Fruit fly (Drosophila melanogaster) whole organism, embryonic: ENCODE data around the gene qless.

Source experiments
- Ada2b ChIP-seq: fragments of 200-800 bp; sonication (Bioruptor generic); IDR thresholded peaks from 2 replicates; pipeline ENCODE4 v1.3.6; 2022; ENCODE audit warnings: missing biosample characterization, missing genetic modification characterization
- BtbVII ChIP-seq: fragments of 200-800 bp; sonication (Bioruptor generic); optimal IDR thresholded peaks from 3 replicates; lab custom pipeline; 2017; ENCODE audit warnings: missing biosample characterization, mild to moderate bottlenecking, missing genetic modification characterization
- CG10366 ChIP-seq: fragments of 200-800 bp; sonication (Bioruptor generic); IDR thresholded peaks from 2 replicates; pipeline ENCODE4 v1.3.6; 2022; ENCODE audit warnings: missing biosample characterization, missing genetic modification characterization
- CG10543 ChIP-seq: fragments of 200-800 bp; sonication (Bioruptor generic); optimal IDR thresholded peaks from 3 replicates; lab custom pipeline; 2017; ENCODE audit warnings: missing biosample characterization, mild to moderate bottlenecking, missing genetic modification characterization, moderate library complexity
- CG11696 ChIP-seq: fragments of 200-800 bp; sonication (Bioruptor generic); IDR thresholded peaks from 2 replicates; pipeline ENCODE4 v1.3.6; 2022; ENCODE audit warnings: missing biosample characterization, missing genetic modification characterization
- CG12391 ChIP-seq: fragments of 200-800 bp; sonication (Bioruptor generic); optimal IDR thresholded peaks from 3 replicates; lab custom pipeline; 2018; ENCODE audit warnings: missing biosample characterization, mild to moderate bottlenecking, missing genetic modification characterization, moderate library complexity
- CG17186 ChIP-seq: fragments of 200-800 bp; sonication (Bioruptor generic); optimal IDR thresholded peaks from 3 replicates; lab custom pipeline; 2017; ENCODE audit warnings: missing biosample characterization, missing genetic modification reagents, missing genetic modification characterization
- CG17385 ChIP-seq: fragments of 200-800 bp; sonication (Bioruptor generic); optimal IDR thresholded peaks from 3 replicates; lab custom pipeline; 2018; ENCODE audit warnings: missing biosample characterization, mild to moderate bottlenecking, missing genetic modification characterization
- CG17612 ChIP-seq: fragments of 200-800 bp; sonication (Bioruptor generic); IDR thresholded peaks from 2 replicates; pipeline ENCODE4 v1.3.6; 2022; ENCODE audit warnings: missing biosample characterization, missing genetic modification characterization
- CG17829 ChIP-seq: fragments of 200-800 bp; optimal IDR thresholded peaks from 2 replicates; lab custom pipeline; 2019; ENCODE audit warnings: missing biosample characterization, mild to moderate bottlenecking, missing genetic modification characterization, moderate library complexity
- CG18599 ChIP-seq: fragments of 200-800 bp; sonication (Bioruptor generic); optimal IDR thresholded peaks from 3 replicates; lab custom pipeline; 2017; ENCODE audit warnings: missing biosample characterization, missing genetic modification characterization, mild to moderate bottlenecking, moderate library complexity, missing genetic modification reagents
- CG2129 ChIP-seq: fragments of 200-800 bp; sonication (Bioruptor generic); IDR thresholded peaks from 2 replicates; pipeline ENCODE4 v1.3.6; 2022; ENCODE audit warnings: missing biosample characterization, missing genetic modification characterization; ENCODE audit not compliant: partially characterized antibody
- CG30020 ChIP-seq: fragments of 200-800 bp; optimal IDR thresholded peaks from 2 replicates; lab custom pipeline; 2019; ENCODE audit warnings: missing biosample characterization, mild to moderate bottlenecking, missing genetic modification characterization, moderate library complexity
- CG3726 ChIP-seq: fragments of 200-800 bp; sonication (Bioruptor generic); IDR thresholded peaks from 3 replicates; pipeline ENCODE4, ENCODE4 v1.3.6; 2022; ENCODE audit warnings: missing biosample characterization, missing genetic modification characterization
- CG7928 ChIP-seq: fragments of 200-800 bp; sonication (Bioruptor generic); optimal IDR thresholded peaks from 2 replicates; lab custom pipeline; 2017; ENCODE audit warnings: missing biosample characterization, mild to moderate bottlenecking, missing genetic modification characterization
- CG8290 ChIP-seq, 3 experiments: fragments of 200-800 bp; sonication (Bioruptor generic); optimal IDR thresholded peaks; 2 replicates each; lab custom pipeline; 2016 to 2019; ENCODE audit warnings: missing biosample characterization in 3 of 3, missing genetic modification characterization in 3 of 3, mild to moderate bottlenecking in 2 of 3, moderate library complexity in 1 of 3
- CG8478 ChIP-seq: fragments of >200 bp; optimal IDR thresholded peaks from 2 replicates; lab custom pipeline; 2018
- Ets97D ChIP-seq: fragments of 200-800 bp; sonication (Bioruptor generic); optimal IDR thresholded peaks from 3 replicates; lab custom pipeline; 2016; ENCODE audit warnings: missing biosample characterization, missing genetic modification characterization
- Hmx ChIP-seq: fragments of 200-800 bp; sonication (Bioruptor generic); optimal IDR thresholded peaks from 2 replicates; lab custom pipeline; 2016; ENCODE audit warnings: missing biosample characterization, missing genetic modification characterization
- Hr78 ChIP-seq, 2 experiments: fragments of 200-800 bp in 1 of 2; fragments of >200 bp in 1 of 2; sonication (Bioruptor generic) in 1 of 2; optimal IDR thresholded peaks; 2 replicates each; lab custom pipeline; 2017 to 2019; ENCODE audit warnings: missing biosample characterization in 2 of 2, missing genetic modification characterization in 2 of 2, mild to moderate bottlenecking in 1 of 2, moderate library complexity in 1 of 2
- MTF-1 ChIP-seq: fragments of 200-800 bp; sonication (Bioruptor generic); optimal IDR thresholded peaks from 2 replicates; lab custom pipeline; 2018; ENCODE audit warnings: missing biosample characterization, mild to moderate bottlenecking, missing genetic modification characterization, borderline replicate concordance
- NFAT ChIP-seq: fragments of 200-800 bp; sonication (Bioruptor generic); IDR thresholded peaks from 2 replicates; pipeline ENCODE4 v1.3.6; 2022; ENCODE audit warnings: missing biosample characterization, missing genetic modification characterization
- Nf-YB ChIP-seq: fragments of 200-800 bp; sonication (Bioruptor generic); optimal IDR thresholded peaks from 3 replicates; lab custom pipeline; 2019; ENCODE audit warnings: missing biosample characterization, mild to moderate bottlenecking, missing genetic modification characterization, moderate library complexity
- Pdp1 ChIP-seq, 2 experiments: fragments of 200-800 bp; sonication (Bioruptor generic); optimal IDR thresholded peaks; 3 replicates each; lab custom pipeline; 2016; ENCODE audit warnings: missing biosample characterization in 2 of 2, missing genetic modification characterization in 2 of 2, mild to moderate bottlenecking in 1 of 2, moderate library complexity in 1 of 2
- ac ChIP-seq: fragments of 200-800 bp; sonication (Bioruptor generic); optimal IDR thresholded peaks from 3 replicates; lab custom pipeline; 2017; ENCODE audit warnings: missing biosample characterization, mild to moderate bottlenecking, missing genetic modification characterization
- amos ChIP-seq: fragments of 200-800 bp; sonication (Bioruptor generic); IDR thresholded peaks from 2 replicates; pipeline ENCODE4 v1.3.6; 2022; ENCODE audit warnings: missing biosample characterization, missing genetic modification characterization; ENCODE audit not compliant: partially characterized antibody
- chif ChIP-seq, 2 experiments: fragments of 200-800 bp; sonication (Bioruptor generic); optimal IDR thresholded peaks; 3 replicates each; lab custom pipeline; 2016; ENCODE audit warnings: missing biosample characterization in 2 of 2, missing genetic modification characterization in 2 of 2
- dan ChIP-seq: fragments of 200-800 bp; sonication (Bioruptor generic); IDR thresholded peaks from 2 replicates; pipeline ENCODE4 v1.3.6; 2022; ENCODE audit warnings: missing biosample characterization, missing genetic modification characterization
- dati ChIP-seq: fragments of 200-800 bp; sonication (Bioruptor generic); IDR thresholded peaks from 2 replicates; pipeline ENCODE4 v1.3.6; 2022; ENCODE audit warnings: missing biosample characterization, missing genetic modification characterization
- dpn ChIP-seq, 2 experiments: fragments of 200-800 bp; sonication (Bioruptor generic); optimal IDR thresholded peaks; 3 replicates each; lab custom pipeline; 2016; ENCODE audit warnings: missing biosample characterization in 2 of 2, missing genetic modification characterization in 2 of 2
- emc ChIP-seq: fragments of 200-800 bp; sonication (Bioruptor generic); optimal IDR thresholded peaks from 2 replicates; lab custom pipeline; 2016; ENCODE audit warnings: missing biosample characterization, missing genetic modification characterization
- fru ChIP-seq: fragments of >200 bp; optimal IDR thresholded peaks from 2 replicates; lab custom pipeline; 2017
- fu2 ChIP-seq: fragments of 200-800 bp; sonication (Bioruptor generic); optimal IDR thresholded peaks from 2 replicates; lab custom pipeline; 2016; ENCODE audit warnings: missing biosample characterization, missing genetic modification characterization
- grau ChIP-seq: fragments of 200-800 bp; optimal IDR thresholded peaks from 3 replicates; lab custom pipeline; 2019; ENCODE audit warnings: missing biosample characterization, mild to moderate bottlenecking, missing genetic modification characterization, moderate library complexity
- gro ChIP-seq: fragments of 200-800 bp; sonication (Bioruptor generic); optimal IDR thresholded peaks from 2 replicates; lab custom pipeline; 2016; ENCODE audit warnings: missing biosample characterization, missing genetic modification characterization
- gsb ChIP-seq: fragments of 200-800 bp; sonication (Bioruptor generic); IDR thresholded peaks from 2 replicates; pipeline ENCODE4 v1.3.6; 2022; ENCODE audit warnings: missing biosample characterization, missing genetic modification characterization
- jing ChIP-seq: fragments of 200-800 bp; sonication (Bioruptor generic); optimal IDR thresholded peaks from 2 replicates; lab custom pipeline; 2018; ENCODE audit warnings: missing biosample characterization, mild to moderate bottlenecking, missing genetic modification characterization
- jumu ChIP-seq: fragments of 200-800 bp; sonication (Bioruptor generic); optimal IDR thresholded peaks from 3 replicates; lab custom pipeline; 2016; ENCODE audit warnings: missing biosample characterization, missing genetic modification characterization
- nau ChIP-seq: fragments of 200-800 bp; sonication (Bioruptor generic); optimal IDR thresholded peaks from 3 replicates; lab custom pipeline; 2017; ENCODE audit warnings: missing biosample characterization, mild to moderate bottlenecking, missing genetic modification characterization, missing genetic modification reagents
- odd ChIP-seq: fragments of 200-800 bp; sonication (Bioruptor generic); optimal IDR thresholded peaks from 2 replicates; lab custom pipeline; 2017; ENCODE audit warnings: missing biosample characterization, mild to moderate bottlenecking, missing genetic modification characterization
- onecut ChIP-seq: fragments of 200-800 bp; sonication (Bioruptor generic); IDR thresholded peaks from 2 replicates; pipeline ENCODE4 v1.3.6; 2022; ENCODE audit warnings: missing biosample characterization, missing genetic modification characterization
- pita ChIP-seq: fragments of 200-800 bp; sonication (Bioruptor generic); optimal IDR thresholded peaks from 2 replicates; lab custom pipeline; 2017; ENCODE audit warnings: missing biosample characterization, mild to moderate bottlenecking, missing genetic modification characterization
- pros ChIP-seq: fragments of 200-800 bp; sonication (Bioruptor generic); optimal IDR thresholded peaks from 3 replicates; lab custom pipeline; 2019; ENCODE audit warnings: missing biosample characterization, mild to moderate bottlenecking, missing genetic modification characterization, moderate library complexity
- slou ChIP-seq: fragments of 200-800 bp; sonication (Bioruptor generic); optimal IDR thresholded peaks from 3 replicates; lab custom pipeline; 2016; ENCODE audit warnings: missing biosample characterization, missing genetic modification characterization
- unpg ChIP-seq: fragments of 200-800 bp; sonication (Bioruptor generic); optimal IDR thresholded peaks from 3 replicates; lab custom pipeline; 2018; ENCODE audit warnings: missing biosample characterization, mild to moderate bottlenecking, missing genetic modification characterization, moderate library complexity

qless gene

dm6 chr3R:31218997-31219992 lies 33.1 kb downstream of the qless start, which contains the start of gene ATPsynC (continued):
- peak; percentile 10 for TF ChIP-seq slou
- no peak for TF ChIP-seq CG8478 (lab: Kevin White, UChicago)
- peak in 1 of 2 experiments; percentile 17 for TF ChIP-seq Hr78 (GFP tag; optimal IDR thresholded peaks at IDR 0.05; lab: Kevin White, UChicago)
- no peak for TF ChIP-seq amos (GFP tag; lab: Robert Waterston, UW)
- TF ChIP-seq unpg = peak; percentile 2
- TF ChIP-seq BtbVII (GFP tag; lab: Kevin White, UChicago) = peak; percentile 31
- peak; percentile 100 for TF ChIP-seq pita (GFP tag; lab: Kevin White, UChicago)
- no peak for TF ChIP-seq CG3726 (GFP tag; lab: Robert Waterston, UW)
- peak in 1 of 2 experiments; percentile 98 for TF ChIP-seq Pdp1 (GFP tag; optimal IDR thresholded peaks at IDR 0.05; lab: Kevin White, UChicago)
- TF ChIP-seq dpn (GFP tag; optimal IDR thresholded peaks at IDR 0.05; lab: Kevin White, UChicago) = peak; percentile 36 to 52
- TF ChIP-seq odd (GFP tag; lab: Kevin White, UChicago) = peak; percentile 59
- peak; percentile 8 for TF ChIP-seq pros
- peak; percentile 74 for TF ChIP-seq gro
- TF ChIP-seq CG17612 (GFP tag; lab: Robert Waterston, UW) = no peak
- peak; percentile 7 for TF ChIP-seq MTF-1 (GFP tag; lab: Kevin White, UChicago)
- TF ChIP-seq CG11696 = no peak
- peak; percentile 70 for TF ChIP-seq CG7928 (GFP tag; lab: Kevin White, UChicago)
- TF ChIP-seq Nf-YB (GFP tag; lab: Kevin White, UChicago) = peak; percentile 1
- TF ChIP-seq CG17829 = peak; percentile 68
- TF ChIP-seq CG12391 (tag; lab: Kevin White, UChicago) = peak; percentile 57
- TF ChIP-seq CG17186 (GFP tag; lab: Kevin White, UChicago) = peak; percentile 88
- TF ChIP-seq onecut = peak; percentile 40
- TF ChIP-seq fru (lab: Kevin White, UChicago) = no peak
- TF ChIP-seq NFAT (GFP tag; lab: Robert Waterston, UW) = no peak
- no peak for TF ChIP-seq Hmx (GFP tag; lab: Kevin White, UChicago)
- no peak for TF ChIP-seq gsb (GFP tag; lab: Robert Waterston, UW)
- TF ChIP-seq CG30020 (tag; lab: Kevin White, UChicago) = peak; percentile 91
- TF ChIP-seq emc (GFP tag; lab: Kevin White, UChicago) = peak; percentile 17
- TF ChIP-seq fu2 (GFP tag; lab: Kevin White, UChicago) = peak; percentile 61
- no peak for TF ChIP-seq dan (GFP tag; lab: Robert Waterston, UW)
- TF ChIP-seq jumu (GFP tag; lab: Kevin White, UChicago) = peak; percentile 36
- TF ChIP-seq jing (GFP tag; lab: Kevin White, UChicago) = no peak
- peak; percentile 61 for TF ChIP-seq nau (GFP tag; lab: Kevin White, UChicago)
- TF ChIP-seq dati = no peak
- no peak for TF ChIP-seq ac (GFP tag; lab: Kevin White, UChicago)
- TF ChIP-seq CG10543 (GFP tag; lab: Kevin White, UChicago) = peak; percentile 76
- no peak for TF ChIP-seq CG10366 (GFP tag; lab: Robert Waterston, UW)
- peak; percentile 49 for TF ChIP-seq CG17385 (GFP tag; lab: Kevin White, UChicago)
- TF ChIP-seq CG2129 (GFP tag; lab: Robert Waterston, UW) = no peak
- TF ChIP-seq Ada2b (GFP tag; lab: Robert Waterston, UW) = no peak
- peak; percentile 9 for TF ChIP-seq CG8290 (GFP tag; optimal IDR thresholded peaks at IDR 0.05; lab: Kevin White, UChicago)
- TF ChIP-seq CG8290 (tag; optimal IDR thresholded peaks at IDR 0.05; lab: Kevin White, UChicago) = peak in 1 of 2 experiments; percentile 93
- TF ChIP-seq grau (tag; lab: Kevin White, UChicago) = peak; percentile 31
- TF ChIP-seq Ets97D = peak; percentile 94
- TF ChIP-seq chif (GFP tag; optimal IDR thresholded peaks at IDR 0.05; lab: Kevin White, UChicago) = no peak
- peak; percentile 41 for TF ChIP-seq CG18599 (GFP tag; lab: Kevin White, UChicago)
